Worm (Caenorhabditis elegans): ENCODE data around the gene nhr-120.

- no peak for TF ChIP-seq cog-1 (tag; optimal IDR thresholded peaks at IDR 0.05)
- TF ChIP-seq klf-2 (GFP tag; conservative IDR thresholded peaks at IDR 0.05): no peak
- no peak for TF ChIP-seq T22C8.4 (GFP tag; IDR thresholded peaks at IDR 0.05)
- TF ChIP-seq ztf-29 (GFP tag; IDR thresholded peaks at IDR 0.05): no peak
- no peak for TF ChIP-seq ztf-23 (GFP tag; IDR thresholded peaks at IDR 0.05)
- no peak for TF ChIP-seq ref-1 (GFP tag; conservative IDR thresholded peaks at IDR 0.05)
Measured at ce11 chrX:6656251-6656650, 15.8 kb upstream of the nhr-120 start.
